Fruit fly (Drosophila melanogaster) whole organism, adult: ENCODE data around the gene sud1.

Source experiments
- CG14711 ChIP-seq: fragments of 200-800 bp; sonication (Bioruptor generic); optimal IDR thresholded peaks from 2 replicates; lab custom pipeline; 2018; ENCODE audit warnings: missing biosample characterization, mild to moderate bottlenecking, missing genetic modification characterization, moderate library complexity
- CG1620 ChIP-seq: fragments of 200-800 bp; sonication (Bioruptor generic); optimal IDR thresholded peaks from 2 replicates; lab custom pipeline; 2016; ENCODE audit warnings: missing biosample characterization, missing genetic modification characterization
- Crg-1 ChIP-seq: fragments of 200-800 bp; sonication (Bioruptor generic); optimal IDR thresholded peaks from 2 replicates; lab custom pipeline; 2016; ENCODE audit warnings: missing biosample characterization, missing genetic modification characterization
- Hr96 ChIP-seq: fragments of 200-800 bp; sonication (Bioruptor generic); optimal IDR thresholded peaks from 2 replicates; lab custom pipeline; 2016; ENCODE audit warnings: missing biosample characterization, missing genetic modification characterization
- bab1 ChIP-seq: fragments of 200-800 bp; sonication (Bioruptor generic); optimal IDR thresholded peaks from 3 replicates; lab custom pipeline; 2019; ENCODE audit warnings: missing biosample characterization, mild to moderate bottlenecking, missing genetic modification characterization, moderate library complexity
- kay ChIP-seq: fragments of 200-800 bp; sonication (Bioruptor generic); peaks from one replicate; lab custom pipeline; 2016; ENCODE audit warnings: missing biosample characterization, missing genetic modification characterization, borderline replicate concordance
- ovo ChIP-seq: fragments of 200-800 bp; sonication (Bioruptor generic); optimal IDR thresholded peaks from 2 replicates; lab custom pipeline; 2016; ENCODE audit warnings: missing biosample characterization, missing genetic modification characterization
- pad ChIP-seq: fragments of 200-800 bp; sonication (Bioruptor generic); optimal IDR thresholded peaks from 3 replicates; lab custom pipeline; 2017; ENCODE audit warnings: missing biosample characterization, missing genetic modification characterization, mild to moderate bottlenecking, moderate library complexity, missing genetic modification reagents
- tj ChIP-seq: fragments of 200-800 bp; sonication (Bioruptor generic); optimal IDR thresholded peaks from 3 replicates; lab custom pipeline; 2017; ENCODE audit warnings: missing biosample characterization, mild to moderate bottlenecking, missing genetic modification characterization, moderate library complexity
- toe ChIP-seq: fragments of 200-800 bp; sonication (Bioruptor generic); optimal IDR thresholded peaks from 2 replicates; lab custom pipeline; 2016; ENCODE audit warnings: missing biosample characterization, missing genetic modification characterization

DNA sequence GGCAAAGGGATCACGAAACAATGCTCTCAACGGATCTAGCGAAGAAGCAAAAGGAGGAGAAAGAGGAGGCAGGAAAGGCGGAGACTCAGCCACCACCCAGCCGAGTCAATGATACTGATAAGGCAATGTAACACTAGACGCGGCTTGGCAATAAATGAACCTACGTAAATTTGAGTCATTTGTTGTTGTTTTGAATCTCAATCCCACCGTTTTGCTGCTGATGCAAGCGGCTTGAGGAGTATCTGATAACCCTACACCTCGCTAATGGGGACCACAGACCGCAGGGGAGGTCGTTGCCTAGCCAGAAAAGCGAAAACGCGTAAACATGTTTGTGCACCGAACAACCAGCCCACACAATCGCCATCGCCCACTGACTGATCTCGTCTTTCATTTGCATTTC lies 39.0 kb downstream of the sud1 start:
- TF ChIP-seq ovo (GFP tag; lab: Kevin White, UChicago): no peak
- TF ChIP-seq tj (GFP tag; lab: Kevin White, UChicago): peak; percentile 90
- no peak for TF ChIP-seq CG14711
- TF ChIP-seq toe: no peak
- no peak for TF ChIP-seq Crg-1 (GFP tag; lab: Kevin White, UChicago)
- TF ChIP-seq pad (GFP tag; lab: Kevin White, UChicago): no peak
- no peak for TF ChIP-seq bab1
- no peak for TF ChIP-seq kay (GFP tag; lab: Kevin White, UChicago)
- no peak for TF ChIP-seq CG1620 (GFP tag; lab: Kevin White, UChicago)
- no peak for TF ChIP-seq Hr96 (GFP tag; lab: Kevin White, UChicago)
